Worm (Caenorhabditis elegans) whole organism, L2 larva: ENCODE data around the gene T06E4.7.

Source experiments
- ama-1 ChIP-seq: fragments of 150-350 bp; optimal IDR thresholded peaks from 2 replicates; lab custom pipeline; 2018; ENCODE audit warnings: inconsistent platforms
- blmp-1 ChIP-seq: sonication (generic microtip); optimal IDR thresholded peaks from 2 replicates; lab custom pipeline; 2017; ENCODE audit warnings: missing genetic modification characterization, mild to moderate bottlenecking, missing compliant biosample characterization, antibody characterized with exemption, moderate library complexity; ENCODE audit not compliant: insufficient read depth
- ceh-82 ChIP-seq: fragments of 150-350 bp; optimal IDR thresholded peaks from 2 replicates; lab custom pipeline; 2014; ENCODE audit warnings: missing biosample characterization, missing genetic modification characterization
- egl-27 ChIP-seq: sonication (generic microtip); optimal IDR thresholded peaks from 3 replicates; lab custom pipeline; 2017; ENCODE audit warnings: missing biosample characterization, missing genetic modification reagents, missing genetic modification characterization
- elt-1 ChIP-seq: fragments of 150-350 bp; optimal IDR thresholded peaks from 2 replicates; lab custom pipeline; 2014; ENCODE audit warnings: missing biosample characterization, missing genetic modification characterization
- fos-1 ChIP-seq: fragments of 150-350 bp; optimal IDR thresholded peaks from 2 replicates; lab custom pipeline; 2014; ENCODE audit warnings: missing biosample characterization, missing genetic modification characterization
- mdl-1 ChIP-seq, 2 experiments: fragments of 150-350 bp in 1 of 2; sonication (generic microtip) in 1 of 2; optimal IDR thresholded peaks; 2 replicates each; lab custom pipeline; 2017; ENCODE audit warnings: missing biosample characterization in 2 of 2, missing genetic modification characterization in 2 of 2
- nhr-23 ChIP-seq: fragments of 150-350 bp; optimal IDR thresholded peaks from 2 replicates; lab custom pipeline; 2014; ENCODE audit warnings: missing biosample characterization, missing genetic modification reagents, missing genetic modification characterization
- nhr-25 ChIP-seq: fragments of 150-350 bp; sonication (generic microtip); optimal IDR thresholded peaks from 3 replicates; lab custom pipeline; 2014; ENCODE audit warnings: missing biosample characterization, missing genetic modification characterization
- sem-4 ChIP-seq: fragments of 150-350 bp; optimal IDR thresholded peaks from 2 replicates; lab custom pipeline; 2014; ENCODE audit warnings: missing biosample characterization, missing genetic modification reagents, missing genetic modification characterization
- snpc-4 ChIP-seq: fragments of 150-350 bp; optimal IDR thresholded peaks from 2 replicates; lab custom pipeline; 2014; ENCODE audit warnings: missing biosample characterization, missing genetic modification characterization
- unc-39 ChIP-seq: fragments of 150-350 bp; optimal IDR thresholded peaks from 2 replicates; lab custom pipeline; 2014; ENCODE audit warnings: missing biosample characterization, missing genetic modification characterization
- ztf-4 ChIP-seq: fragments of 150-350 bp; optimal IDR thresholded peaks from 2 replicates; lab custom pipeline; 2014; ENCODE audit warnings: missing biosample characterization, missing genetic modification characterization

DNA sequence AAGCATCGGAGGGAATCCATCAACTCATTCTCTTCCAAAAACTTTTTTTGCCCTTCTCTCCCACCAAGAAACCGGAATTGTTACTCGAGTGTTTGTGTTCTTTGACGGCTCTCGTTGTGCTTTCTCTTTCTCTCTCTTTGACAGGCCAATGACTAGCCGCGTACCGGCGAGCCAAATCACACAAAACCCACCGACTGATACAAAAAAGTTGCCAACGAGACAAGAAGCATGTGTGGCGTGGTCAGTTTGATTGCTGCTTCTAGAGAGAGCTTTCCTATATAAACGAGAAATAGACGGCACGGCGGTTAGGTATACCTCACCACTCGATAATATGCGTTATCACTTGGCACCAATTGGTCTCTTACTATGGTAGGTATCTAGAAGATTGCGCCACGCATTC lies 10.5 kb upstream of the T06E4.7 start, which contains the start of gene pqn-63:
- TF ChIP-seq nhr-25: no peak
- no peak for TF ChIP-seq sem-4 (tag; lab: Kevin White, UChicago)
- TF ChIP-seq fos-1: no peak
- no peak for TF ChIP-seq ztf-4
- no peak for TF ChIP-seq blmp-1 (tag; lab: Kevin White, UChicago)
- TF ChIP-seq mdl-1 (tag; optimal IDR thresholded peaks at IDR 0.05; lab: Kevin White, UChicago): no peak
- no peak for TF ChIP-seq snpc-4
- no peak for TF ChIP-seq nhr-23 (tag; lab: Kevin White, UChicago)
- no peak for TF ChIP-seq egl-27 (tag; lab: Kevin White, UChicago)
- TF ChIP-seq elt-1 (tag; lab: Kevin White, UChicago): no peak
- TF ChIP-seq unc-39: no peak
- no peak for TF ChIP-seq ceh-82
- no peak for TF ChIP-seq ama-1 (lab: Kevin White, UChicago)
